Worm (Caenorhabditis elegans) whole organism, L2 larva: Measurements from ENCODE around the gene C33D9.3.

Source experiments
- C34F6.9 ChIP-seq: fragments of 150-350 bp; optimal IDR thresholded peaks from 2 replicates; lab custom pipeline; 2014; ENCODE audit warnings: missing biosample characterization, missing genetic modification characterization
- F13H6.1 ChIP-seq: sonication (generic microtip); optimal IDR thresholded peaks from 2 replicates; lab custom pipeline; 2016; ENCODE audit warnings: missing genetic modification characterization, missing compliant biosample characterization
- R02D3.7 ChIP-seq: fragments of 150-350 bp; optimal IDR thresholded peaks from 2 replicates; lab custom pipeline; 2014; ENCODE audit warnings: missing biosample characterization, missing genetic modification characterization
- Y55F3AM.14 ChIP-seq: fragments of 200-800 bp; sonication (Bioruptor generic); optimal IDR thresholded peaks from 2 replicates; lab custom pipeline; 2018; ENCODE audit warnings: mild to moderate bottlenecking, missing genetic modification characterization, missing compliant biosample characterization
- ZK546.5 ChIP-seq: sonication (generic microtip); optimal IDR thresholded peaks from 2 replicates; lab custom pipeline; 2017; ENCODE audit warnings: missing biosample characterization, missing genetic modification characterization
- alr-1 ChIP-seq: fragments of 150-350 bp; optimal IDR thresholded peaks from 2 replicates; lab custom pipeline; 2014; ENCODE audit warnings: missing biosample characterization, missing genetic modification characterization
- aly-2 ChIP-seq: fragments of 150-350 bp; optimal IDR thresholded peaks from 2 replicates; lab custom pipeline; 2014; ENCODE audit warnings: missing biosample characterization, missing genetic modification characterization
- ama-1 ChIP-seq: fragments of 150-350 bp; optimal IDR thresholded peaks from 2 replicates; lab custom pipeline; 2018; ENCODE audit warnings: inconsistent platforms
- blmp-1 ChIP-seq: sonication (generic microtip); optimal IDR thresholded peaks from 2 replicates; lab custom pipeline; 2017; ENCODE audit warnings: missing genetic modification characterization, mild to moderate bottlenecking, missing compliant biosample characterization, antibody characterized with exemption, moderate library complexity; ENCODE audit not compliant: insufficient read depth
- ceh-16 ChIP-seq: fragments of 150-350 bp; optimal IDR thresholded peaks from 2 replicates; lab custom pipeline; 2014; ENCODE audit warnings: missing biosample characterization, missing genetic modification characterization
- ceh-82 ChIP-seq: fragments of 150-350 bp; optimal IDR thresholded peaks from 2 replicates; lab custom pipeline; 2014; ENCODE audit warnings: missing biosample characterization, missing genetic modification characterization
- crh-2 ChIP-seq: sonication (generic microtip); optimal IDR thresholded peaks from 2 replicates; lab custom pipeline; 2017; ENCODE audit warnings: missing biosample characterization, missing genetic modification characterization
- dmd-4 ChIP-seq: sonication (generic microtip); optimal IDR thresholded peaks from 2 replicates; lab custom pipeline; 2017; ENCODE audit warnings: missing biosample characterization, missing genetic modification characterization
- egl-27 ChIP-seq: sonication (generic microtip); optimal IDR thresholded peaks from 3 replicates; lab custom pipeline; 2017; ENCODE audit warnings: missing biosample characterization, missing genetic modification reagents, missing genetic modification characterization
- elt-1 ChIP-seq: fragments of 150-350 bp; optimal IDR thresholded peaks from 2 replicates; lab custom pipeline; 2014; ENCODE audit warnings: missing biosample characterization, missing genetic modification characterization
- elt-3 ChIP-seq: sonication (generic microtip); optimal IDR thresholded peaks from 2 replicates; lab custom pipeline; 2017; ENCODE audit warnings: missing biosample characterization, missing genetic modification characterization
- fos-1 ChIP-seq: fragments of 150-350 bp; optimal IDR thresholded peaks from 2 replicates; lab custom pipeline; 2014; ENCODE audit warnings: missing biosample characterization, missing genetic modification characterization
- gmeb-1 ChIP-seq: fragments of 150-350 bp; optimal IDR thresholded peaks from 2 replicates; lab custom pipeline; 2014; ENCODE audit warnings: missing biosample characterization, missing genetic modification characterization
- lin-11 ChIP-seq: fragments of 150-350 bp; sonication (generic microtip); optimal IDR thresholded peaks from 2 replicates; lab custom pipeline; 2014; ENCODE audit warnings: missing biosample characterization, missing genetic modification characterization, inconsistent platforms, mixed read lengths
- lin-13 ChIP-seq: fragments of 150-350 bp; optimal IDR thresholded peaks from 2 replicates; lab custom pipeline; 2014; ENCODE audit warnings: missing biosample characterization, missing genetic modification reagents, missing genetic modification characterization
- lin-39 ChIP-seq: fragments of 150-350 bp; optimal IDR thresholded peaks from 2 replicates; lab custom pipeline; 2014; ENCODE audit warnings: missing biosample characterization, missing genetic modification reagents, missing genetic modification characterization
- lsy-2 ChIP-seq, 2 experiments: fragments of 150-350 bp in 1 of 2; sonication (generic microtip) in 1 of 2; optimal IDR thresholded peaks; 2 replicates each; lab custom pipeline; 2014 to 2017; ENCODE audit warnings: missing biosample characterization in 2 of 2, missing genetic modification characterization in 2 of 2
- mab-5 ChIP-seq: fragments of 150-350 bp; optimal IDR thresholded peaks from 2 replicates; lab custom pipeline; 2014; ENCODE audit warnings: missing biosample characterization, missing genetic modification characterization
- mbf-1 ChIP-seq: sonication (generic microtip); optimal IDR thresholded peaks from 2 replicates; lab custom pipeline; 2017; ENCODE audit warnings: missing biosample characterization, missing genetic modification characterization
- mdl-1 ChIP-seq, 2 experiments: fragments of 150-350 bp in 1 of 2; sonication (generic microtip) in 1 of 2; optimal IDR thresholded peaks; 2 replicates each; lab custom pipeline; 2017; ENCODE audit warnings: missing biosample characterization in 2 of 2, missing genetic modification characterization in 2 of 2
- nhr-10 ChIP-seq: sonication (generic microtip); optimal IDR thresholded peaks from 2 replicates; lab custom pipeline; 2017; ENCODE audit warnings: missing biosample characterization, missing genetic modification characterization
- nhr-11 ChIP-seq: fragments of 150-350 bp; optimal IDR thresholded peaks from 2 replicates; lab custom pipeline; 2014; ENCODE audit warnings: missing biosample characterization, missing genetic modification characterization
- nhr-12 ChIP-seq: fragments of 150-350 bp; optimal IDR thresholded peaks from 2 replicates; lab custom pipeline; 2014; ENCODE audit warnings: missing biosample characterization, missing genetic modification characterization
- nhr-129 ChIP-seq: fragments of 150-350 bp; optimal IDR thresholded peaks from 2 replicates; lab custom pipeline; 2014; ENCODE audit warnings: missing biosample characterization, missing genetic modification characterization
- nhr-21 ChIP-seq: fragments of 150-350 bp; optimal IDR thresholded peaks from 2 replicates; lab custom pipeline; 2014; ENCODE audit warnings: missing biosample characterization, missing genetic modification characterization
- nhr-237 ChIP-seq: fragments of 150-350 bp; optimal IDR thresholded peaks from 2 replicates; lab custom pipeline; 2014; ENCODE audit warnings: missing biosample characterization, missing genetic modification characterization
- nhr-25 ChIP-seq: fragments of 150-350 bp; sonication (generic microtip); optimal IDR thresholded peaks from 3 replicates; lab custom pipeline; 2014; ENCODE audit warnings: missing biosample characterization, missing genetic modification characterization
- nhr-6 ChIP-seq: fragments of 150-350 bp; optimal IDR thresholded peaks from 2 replicates; lab custom pipeline; 2014; ENCODE audit warnings: missing biosample characterization, missing genetic modification characterization
- nhr-77 ChIP-seq: fragments of 150-350 bp; optimal IDR thresholded peaks from 2 replicates; lab custom pipeline; 2014; ENCODE audit warnings: missing biosample characterization, missing genetic modification characterization
- peb-1 ChIP-seq: fragments of 150-350 bp; optimal IDR thresholded peaks from 2 replicates; lab custom pipeline; 2014; ENCODE audit warnings: missing biosample characterization, missing genetic modification characterization
- sem-4 ChIP-seq: fragments of 150-350 bp; optimal IDR thresholded peaks from 2 replicates; lab custom pipeline; 2014; ENCODE audit warnings: missing biosample characterization, missing genetic modification reagents, missing genetic modification characterization
- skn-1 ChIP-seq: sonication (generic microtip); optimal IDR thresholded peaks from 2 replicates; lab custom pipeline; 2017; ENCODE audit warnings: missing biosample characterization, missing genetic modification characterization
- sma-3 ChIP-seq: sonication (generic microtip); optimal IDR thresholded peaks from 2 replicates; lab custom pipeline; 2016; ENCODE audit warnings: missing genetic modification reagents, missing genetic modification characterization, missing compliant biosample characterization
- sma-9 ChIP-seq, 2 experiments: fragments of 150-350 bp in 1 of 2; sonication (generic microtip) in 1 of 2; optimal IDR thresholded peaks; 2 replicates each; lab custom pipeline; 2014 to 2016; ENCODE audit warnings: missing genetic modification characterization in 2 of 2, mild to moderate bottlenecking in 1 of 2, missing biosample characterization in 1 of 2, missing compliant biosample characterization in 1 of 2, missing genetic modification reagents in 1 of 2, moderate library complexity in 1 of 2
- snpc-4 ChIP-seq: fragments of 150-350 bp; optimal IDR thresholded peaks from 2 replicates; lab custom pipeline; 2014; ENCODE audit warnings: missing biosample characterization, missing genetic modification characterization
- unc-39 ChIP-seq: fragments of 150-350 bp; optimal IDR thresholded peaks from 2 replicates; lab custom pipeline; 2014; ENCODE audit warnings: missing biosample characterization, missing genetic modification characterization
- unc-55 ChIP-seq: fragments of 150-350 bp; sonication (generic microtip); optimal IDR thresholded peaks from 3 replicates; lab custom pipeline; 2014; ENCODE audit warnings: missing biosample characterization, missing genetic modification reagents, missing genetic modification characterization
- unc-62 ChIP-seq: fragments of 150-350 bp; optimal IDR thresholded peaks from 2 replicates; lab custom pipeline; 2014; ENCODE audit warnings: missing biosample characterization, missing genetic modification reagents, missing genetic modification characterization
- zag-1 ChIP-seq: fragments of 150-350 bp; optimal IDR thresholded peaks from 2 replicates; lab custom pipeline; 2014; ENCODE audit warnings: missing biosample characterization, missing genetic modification characterization
- ztf-1 ChIP-seq: fragments of 200-800 bp; sonication (Bioruptor generic); conservative IDR thresholded peaks from 2 replicates; pipeline ENCODE4 v1.3.6; 2022; ENCODE audit warnings: missing genetic modification characterization, missing compliant biosample characterization
- ztf-11 ChIP-seq: sonication (generic microtip); optimal IDR thresholded peaks from 2 replicates; lab custom pipeline; 2017; ENCODE audit warnings: missing biosample characterization, missing genetic modification characterization
- ztf-4 ChIP-seq: fragments of 150-350 bp; optimal IDR thresholded peaks from 2 replicates; lab custom pipeline; 2014; ENCODE audit warnings: missing biosample characterization, missing genetic modification characterization

C33D9.3 gene

DNA sequence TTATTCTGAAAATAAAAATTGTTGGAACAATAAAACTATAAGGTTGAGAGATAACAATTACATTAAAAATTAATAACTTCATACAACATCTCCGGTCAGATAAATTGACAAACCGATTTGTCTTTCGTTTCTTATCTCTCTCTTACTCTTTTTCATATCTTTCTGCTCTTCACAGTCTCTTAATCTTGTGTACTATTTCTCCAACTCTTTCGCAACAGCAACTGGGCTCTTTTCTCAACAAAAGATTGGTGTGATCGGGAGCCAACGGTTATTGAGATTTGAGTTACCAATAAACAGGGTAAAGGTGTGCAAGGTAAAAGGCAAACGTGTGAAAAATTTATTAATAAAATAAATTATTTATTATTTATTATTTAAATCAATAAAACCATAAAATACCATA is 6.1 kb downstream of the C33D9.3 start, which contains the start of gene C33D9.8:
Gene C33D9.8, minus strand, starts transcription at position 99 of the 400 bp plus-strand sequence.
- peak; percentile 60 for TF ChIP-seq unc-55 (GFP tag; lab: Kevin White, UChicago)
- peak; percentile 40 for TF ChIP-seq C34F6.9 (tag; lab: Kevin White, UChicago)
- TF ChIP-seq unc-39 = no peak
- peak in 1 of 2 experiments; percentile 30 for TF ChIP-seq lsy-2 (tag; optimal IDR thresholded peaks at IDR 0.05; lab: Kevin White, UChicago)
- TF ChIP-seq lin-13 = no peak
- TF ChIP-seq, all 48 proteins: peak for 3

DNA sequence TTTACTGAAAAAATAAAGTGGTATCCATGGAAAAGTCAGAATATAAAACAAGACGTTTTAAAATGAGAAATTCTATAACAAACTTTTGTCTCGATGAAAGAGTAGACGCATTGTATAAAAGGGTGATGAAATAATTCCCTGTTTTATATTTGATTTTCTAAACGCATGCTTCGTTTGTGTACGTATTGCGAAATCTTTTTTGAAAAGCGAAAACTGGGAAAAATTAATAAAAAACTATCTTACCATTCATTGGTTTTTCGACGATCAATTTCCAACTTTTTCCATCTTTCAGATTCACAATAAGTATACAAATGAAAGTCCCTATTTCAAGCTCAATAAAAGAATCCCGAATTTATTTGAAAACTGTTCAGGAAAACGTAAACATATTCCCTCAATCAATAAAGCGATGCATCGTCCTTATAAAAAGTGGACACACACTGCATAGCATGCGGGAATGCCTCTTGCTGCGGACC is 7.8 kb downstream of the C33D9.3 start, which contains the start of gene C33D9.13:
Gene C33D9.13, minus strand, starts transcription at position 423 of the 473 bp plus-strand sequence.
- TF ChIP-seq unc-55 (GFP tag; lab: Kevin White, UChicago) (peak; percentile 48), C34F6.9 (tag; lab: Kevin White, UChicago) (peak; percentile 24), aly-2 (tag; lab: Kevin White, UChicago) (no peak)

DNA sequence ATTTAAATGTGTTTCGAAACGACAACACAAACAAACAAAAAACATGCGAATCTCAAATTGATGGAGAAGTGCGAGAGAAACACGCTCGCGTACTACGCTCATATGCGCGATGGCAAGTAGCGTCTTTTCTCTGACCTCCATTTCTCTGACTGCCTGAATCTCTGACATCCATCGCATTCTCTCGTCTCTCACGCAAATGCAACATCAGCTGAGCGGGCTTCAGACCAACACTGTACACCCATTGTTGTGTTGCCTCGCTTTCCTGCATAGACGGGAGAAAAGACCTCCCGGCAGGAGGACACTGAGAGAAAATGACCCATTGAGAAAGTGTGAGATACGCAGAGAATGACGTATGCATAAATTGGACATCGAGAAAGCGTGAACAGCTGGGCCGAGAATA is 10.5 kb downstream of the C33D9.3 start:
- TF ChIP-seq lin-11 (tag; lab: Kevin White, UChicago) = no peak
- TF ChIP-seq R02D3.7 = no peak
- no peak for TF ChIP-seq lin-13
- TF ChIP-seq nhr-25 (tag; lab: Kevin White, UChicago) = peak; percentile 94
- TF ChIP-seq egl-27 (tag; lab: Kevin White, UChicago) = peak; percentile 84
- TF ChIP-seq snpc-4 (tag; lab: Kevin White, UChicago) = peak; percentile 51
- no peak for TF ChIP-seq ztf-11
- TF ChIP-seq dmd-4 (tag; lab: Kevin White, UChicago) = no peak
- peak; percentile 45 for TF ChIP-seq unc-55 (GFP tag; lab: Kevin White, UChicago)
- peak; percentile 57 for TF ChIP-seq sma-3 (GFP tag; lab: Kevin White, UChicago)
- no peak for TF ChIP-seq ama-1 (lab: Kevin White, UChicago)
- no peak for TF ChIP-seq elt-3 (tag; lab: Kevin White, UChicago)
- TF ChIP-seq ztf-1 = no peak
- no peak for TF ChIP-seq ceh-82 (tag; lab: Kevin White, UChicago)
- no peak for TF ChIP-seq ZK546.5 (tag; lab: Kevin White, UChicago)
- no peak for TF ChIP-seq skn-1 (tag; lab: Kevin White, UChicago)
- TF ChIP-seq crh-2 (tag; lab: Kevin White, UChicago) = peak; percentile 34
- TF ChIP-seq blmp-1 = peak; percentile 52
- no peak for TF ChIP-seq elt-1
- no peak for TF ChIP-seq nhr-77
- peak; percentile 46 for TF ChIP-seq nhr-6
- no peak for TF ChIP-seq unc-39
- peak; percentile 41 for TF ChIP-seq ceh-16 (tag; lab: Kevin White, UChicago)
- no peak for TF ChIP-seq nhr-12 (tag; lab: Kevin White, UChicago)
- no peak for TF ChIP-seq unc-62 (GFP tag; lab: Kevin White, UChicago)
- TF ChIP-seq ztf-4 (tag; lab: Kevin White, UChicago) = no peak
- TF ChIP-seq Y55F3AM.14 = no peak
- no peak for TF ChIP-seq zag-1 (tag; lab: Kevin White, UChicago)
- peak; percentile 70 for TF ChIP-seq gmeb-1 (tag; lab: Kevin White, UChicago)
- TF ChIP-seq C34F6.9 (tag; lab: Kevin White, UChicago) = peak; percentile 88
- peak; percentile 9 for TF ChIP-seq mab-5 (tag; lab: Kevin White, UChicago)
- no peak for TF ChIP-seq mbf-1 (tag; lab: Kevin White, UChicago)
- peak; percentile 73 for TF ChIP-seq sma-9 (GFP tag; optimal IDR thresholded peaks at IDR 0.05; lab: Kevin White, UChicago)
- no peak for TF ChIP-seq sma-9 (tag; optimal IDR thresholded peaks at IDR 0.05; lab: Kevin White, UChicago)
- TF ChIP-seq F13H6.1 (tag; lab: Kevin White, UChicago) = peak; percentile 85
- peak; percentile 68 for TF ChIP-seq nhr-21
- peak; percentile 74 for TF ChIP-seq peb-1 (tag; lab: Kevin White, UChicago)
- peak; percentile 96 for TF ChIP-seq nhr-129 (tag; lab: Kevin White, UChicago)
- TF ChIP-seq aly-2 (tag; lab: Kevin White, UChicago) = no peak
- peak in 1 of 2 experiments; percentile 48 for TF ChIP-seq mdl-1 (tag; optimal IDR thresholded peaks at IDR 0.05; lab: Kevin White, UChicago)
- no peak for TF ChIP-seq alr-1
- no peak for TF ChIP-seq lin-39 (tag; lab: Kevin White, UChicago)
- peak; percentile 27 for TF ChIP-seq sem-4
- peak; percentile 90 for TF ChIP-seq fos-1 (tag; lab: Kevin White, UChicago)
- TF ChIP-seq nhr-237 = no peak
- peak in 1 of 2 experiments; percentile 66 for TF ChIP-seq lsy-2 (tag; optimal IDR thresholded peaks at IDR 0.05; lab: Kevin White, UChicago)
- no peak for TF ChIP-seq nhr-10 (tag; lab: Kevin White, UChicago)
- no peak for TF ChIP-seq nhr-11 (tag; lab: Kevin White, UChicago)
- TF ChIP-seq, all 48 proteins: peak for 21
